Worm (Caenorhabditis elegans) whole organism, young adult: Measurements from ENCODE around the gene cyp-33C3.

Source experiments
- B0019.2 ChIP-seq: fragments of 200-800 bp; sonication (Bioruptor generic); conservative IDR thresholded peaks from 2 replicates; pipeline ENCODE4 v1.3.6; 2022; ENCODE audit warnings: missing genetic modification reagents, missing genetic modification characterization, missing compliant biosample characterization
- B0035.1 ChIP-seq: sonication (generic microtip); optimal IDR thresholded peaks from 2 replicates; lab custom pipeline; 2016; ENCODE audit warnings: missing genetic modification characterization, mild to moderate bottlenecking, missing compliant biosample characterization, missing genotype, missing genetic modification reagents
- C17E4.6 ChIP-seq: fragments of 200-800 bp; sonication (Bioruptor generic); IDR thresholded peaks from 2 replicates; pipeline ENCODE4 v1.3.6; 2022; ENCODE audit warnings: missing genetic modification reagents, missing genetic modification characterization, missing compliant biosample characterization
- F33H1.4 ChIP-seq: fragments of 200-800 bp; sonication (Bioruptor generic); IDR thresholded peaks from 2 replicates; pipeline ENCODE4 v1.3.6; 2022; ENCODE audit warnings: missing genetic modification reagents, missing genetic modification characterization, missing compliant biosample characterization
- F49E8.2 ChIP-seq: sonication (generic microtip); optimal IDR thresholded peaks from 3 replicates; lab custom pipeline; 2017; ENCODE audit warnings: missing genetic modification characterization, mild to moderate bottlenecking, missing compliant biosample characterization, antibody characterized with exemption, moderate library complexity; ENCODE audit not compliant: insufficient read depth
- K12H6.12 ChIP-seq: fragments of 200-800 bp; sonication (Bioruptor generic); optimal IDR thresholded peaks from 2 replicates; lab custom pipeline; 2018; ENCODE audit warnings: mild to moderate bottlenecking, missing genetic modification characterization, missing compliant biosample characterization
- T26A5.8 ChIP-seq: sonication (generic microtip); optimal IDR thresholded peaks from 2 replicates; lab custom pipeline; 2016; ENCODE audit warnings: missing genetic modification characterization, missing compliant biosample characterization
- Y95B8A.8 ChIP-seq: fragments of 200-800 bp; sonication (Bioruptor generic); IDR thresholded peaks from 2 replicates; pipeline ENCODE4 v1.3.6; 2022; ENCODE audit warnings: missing genetic modification reagents, missing genetic modification characterization, missing compliant biosample characterization
- aptf-3 ChIP-seq: fragments of 200-800 bp; sonication (Bioruptor generic); IDR thresholded peaks from 2 replicates; pipeline ENCODE4 v1.3.6; 2022; ENCODE audit warnings: missing genetic modification characterization, missing compliant biosample characterization
- athp-1 ChIP-seq: sonication (generic microtip); optimal IDR thresholded peaks from 2 replicates; lab custom pipeline; 2017; ENCODE audit warnings: mild to moderate bottlenecking, missing genetic modification characterization, missing compliant biosample characterization
- attf-3 ChIP-seq: fragments of 200-800 bp; sonication (Bioruptor generic); conservative IDR thresholded peaks from 2 replicates; pipeline ENCODE4 v1.3.6; 2022; ENCODE audit warnings: missing genetic modification reagents, missing genetic modification characterization, missing compliant biosample characterization
- attf-5 ChIP-seq: fragments of 200-800 bp; sonication (Bioruptor generic); optimal IDR thresholded peaks from 2 replicates; lab custom pipeline; 2018; ENCODE audit warnings: mild to moderate bottlenecking, missing genetic modification characterization, missing compliant biosample characterization
- cebp-1 ChIP-seq, 2 experiments: fragments of 200-800 bp in 1 of 2; sonication (Bioruptor generic) in 1 of 2; sonication (generic microtip) in 1 of 2; IDR thresholded peaks in 1 of 2; optimal IDR thresholded peaks in 1 of 2; 2 replicates each; pipeline versions ENCODE4 v1.3.6 to Lab custom; 2017 to 2022; ENCODE audit warnings: missing compliant biosample characterization in 2 of 2, missing genetic modification characterization in 2 of 2, mild to moderate bottlenecking in 1 of 2, missing genetic modification reagents in 1 of 2, moderate library complexity in 1 of 2
- ceh-91 ChIP-seq: fragments of 200-800 bp; sonication (Bioruptor generic); IDR thresholded peaks from 2 replicates; pipeline ENCODE4 v1.3.6; 2022; ENCODE audit warnings: missing genetic modification reagents, missing genetic modification characterization, missing compliant biosample characterization
- egrh-3 ChIP-seq: fragments of 200-800 bp; sonication (Bioruptor generic); IDR thresholded peaks from 2 replicates; pipeline ENCODE4 v1.3.6; 2022; ENCODE audit warnings: missing genetic modification reagents, missing genetic modification characterization, missing compliant biosample characterization
- ekl-4 ChIP-seq: fragments of 200-800 bp; sonication (Bioruptor generic); IDR thresholded peaks from 2 replicates; pipeline ENCODE4 v1.3.6; 2022; ENCODE audit warnings: missing genetic modification reagents, missing genetic modification characterization, missing compliant biosample characterization
- ets-4 ChIP-seq: fragments of 200-800 bp; sonication (Bioruptor generic); optimal IDR thresholded peaks from 2 replicates; lab custom pipeline; 2018; ENCODE audit warnings: mild to moderate bottlenecking, missing genetic modification characterization, missing compliant biosample characterization
- fkh-3 ChIP-seq: sonication (generic microtip); optimal IDR thresholded peaks from 2 replicates; lab custom pipeline; 2016; ENCODE audit warnings: mild to moderate bottlenecking, missing genetic modification characterization, missing compliant biosample characterization
- him-1 ChIP-seq: sonication (generic microtip); optimal IDR thresholded peaks from 2 replicates; lab custom pipeline; 2016; ENCODE audit warnings: missing genotype, missing genetic modification reagents, missing genetic modification characterization, missing compliant biosample characterization
- hmg-20 ChIP-seq: fragments of 200-800 bp; sonication (Bioruptor generic); IDR thresholded peaks from 2 replicates; pipeline ENCODE4 v1.3.6; 2022; ENCODE audit warnings: missing genetic modification reagents, missing genetic modification characterization, missing compliant biosample characterization
- hrde-1 ChIP-seq: sonication (generic microtip); optimal IDR thresholded peaks from 2 replicates; lab custom pipeline; 2016; ENCODE audit warnings: missing genetic modification characterization, mild to moderate bottlenecking, missing compliant biosample characterization, moderate library complexity, missing genotype, missing genetic modification reagents, borderline replicate concordance
- lin-26 ChIP-seq: fragments of 200-800 bp; sonication (Bioruptor generic); IDR thresholded peaks from 2 replicates; pipeline ENCODE4 v1.3.6; 2022; ENCODE audit warnings: missing genetic modification reagents, missing genetic modification characterization, missing compliant biosample characterization
- lin-54 ChIP-seq: fragments of 200-800 bp; sonication (Bioruptor generic); optimal IDR thresholded peaks from 2 replicates; lab custom pipeline; 2018; ENCODE audit warnings: mild to moderate bottlenecking, missing genetic modification characterization, missing compliant biosample characterization
- madf-8 ChIP-seq: fragments of 200-800 bp; sonication (Bioruptor generic); conservative IDR thresholded peaks from 2 replicates; pipeline ENCODE4 v1.3.6; 2022; ENCODE audit warnings: missing genetic modification reagents, missing genetic modification characterization, missing compliant biosample characterization
- mcd-1 ChIP-seq: fragments of 200-800 bp; sonication (Bioruptor generic); IDR thresholded peaks from 2 replicates; pipeline ENCODE4 v1.3.6; 2022; ENCODE audit warnings: missing genetic modification reagents, missing genetic modification characterization, missing compliant biosample characterization
- nfya-2 ChIP-seq: fragments of 200-800 bp; sonication (Bioruptor generic); IDR thresholded peaks from 2 replicates; pipeline ENCODE4 v1.3.6; 2022; ENCODE audit warnings: missing genetic modification reagents, missing genetic modification characterization, missing compliant biosample characterization
- nhr-120 ChIP-seq: fragments of 200-800 bp; sonication (Bioruptor generic); IDR thresholded peaks from 2 replicates; pipeline ENCODE4 v1.3.6; 2022; ENCODE audit warnings: missing genetic modification characterization, missing compliant biosample characterization
- sdz-38 ChIP-seq: sonication (generic microtip); optimal IDR thresholded peaks from 2 replicates; lab custom pipeline; 2016; ENCODE audit warnings: missing genotype, missing genetic modification characterization, missing compliant biosample characterization
- snpc-1.3 ChIP-seq: sonication (generic microtip); optimal IDR thresholded peaks from 2 replicates; lab custom pipeline; 2017; ENCODE audit warnings: missing genetic modification characterization, mild to moderate bottlenecking, missing compliant biosample characterization, antibody characterized with exemption, moderate library complexity, missing genotype, missing genetic modification reagents; ENCODE audit not compliant: insufficient read depth
- tbp1 ChIP-seq: fragments of 200-800 bp; sonication (Bioruptor generic); optimal IDR thresholded peaks from 2 replicates; lab custom pipeline; 2018; ENCODE audit warnings: mild to moderate bottlenecking, missing genetic modification characterization, missing compliant biosample characterization
- tbx-9 ChIP-seq: sonication (generic microtip); optimal IDR thresholded peaks from 2 replicates; lab custom pipeline; 2016; ENCODE audit warnings: borderline replicate concordance, missing genetic modification characterization, inconsistent platforms, missing compliant biosample characterization
- zim-3 ChIP-seq: sonication (generic microtip); optimal IDR thresholded peaks from 2 replicates; lab custom pipeline; 2017; ENCODE audit warnings: mild to moderate bottlenecking, missing genetic modification characterization, moderate library complexity, missing compliant biosample characterization

The cyp-33C3 gene

ce11 chrV:2260660-2261059 lies 18.1 kb downstream of the cyp-33C3 start, which contains the start of gene F41B5.12:
Gene F41B5.12 (plus strand): TSS chrV:2260960.
- TF ChIP-seq F49E8.2 (tag; lab: Kevin White, UChicago) (no peak), fkh-3 (tag; lab: Kevin White, UChicago) (no peak), nfya-2 (GFP tag; lab: Robert Waterston, UW) (no peak), lin-26 (GFP tag; lab: Robert Waterston, UW) (no peak), attf-3 (no peak), hmg-20 (GFP tag; lab: Robert Waterston, UW) (no peak), F33H1.4 (GFP tag; lab: Robert Waterston, UW) (no peak), ceh-91 (GFP tag; lab: Robert Waterston, UW) (no peak), lin-54 (GFP tag; lab: Kevin White, UChicago) (no peak), cebp-1 (GFP tag; IDR thresholded peaks at IDR 0.05; lab: Robert Waterston, UW) (no peak), cebp-1 (tag; optimal IDR thresholded peaks at IDR 0.05; lab: Kevin White, UChicago) (no peak), madf-8 (GFP tag; lab: Robert Waterston, UW) (no peak), T26A5.8 (tag; lab: Kevin White, UChicago) (no peak), tbp1 (GFP tag; lab: Kevin White, UChicago) (no peak), zim-3 (no peak), aptf-3 (no peak), Y95B8A.8 (GFP tag; lab: Robert Waterston, UW) (no peak), snpc-1.3 (tag; lab: Kevin White, UChicago) (no peak), attf-5 (GFP tag; lab: Kevin White, UChicago) (no peak), ets-4 (GFP tag; lab: Kevin White, UChicago) (no peak)
- TF ChIP-seq, all 124 proteins: peak for 0

DNA sequence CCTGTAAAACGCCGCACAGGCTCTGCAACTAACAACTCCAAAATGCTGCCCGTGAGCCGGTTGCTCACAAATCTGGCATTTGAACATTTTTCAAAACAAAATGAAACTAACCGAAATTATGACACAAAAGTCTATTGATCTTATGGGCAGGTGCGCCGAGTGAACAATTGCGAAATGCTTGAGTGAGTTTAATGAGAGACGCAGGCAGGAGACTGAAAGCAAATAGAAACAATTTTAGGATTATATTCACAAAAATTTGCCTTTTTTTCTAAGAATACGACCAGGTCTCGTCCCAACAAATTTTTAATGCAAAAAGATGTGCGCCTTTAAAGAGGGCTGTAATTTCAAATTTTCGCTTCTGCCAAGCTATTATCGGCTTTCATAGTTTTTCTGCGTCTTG lies 21.9 kb downstream of the cyp-33C3 start, which contains the start of gene nhr-183:
nhr-183 (minus strand) TSS at position 180 of the 400 bp plus-strand sequence.
- no peak for TF ChIP-seq K12H6.12 (tag; lab: Kevin White, UChicago)
- TF ChIP-seq cebp-1 (GFP tag; IDR thresholded peaks at IDR 0.05; lab: Robert Waterston, UW): peak; percentile 69; the same call in 1 of the 2 replicates
- peak; percentile 90 for TF ChIP-seq cebp-1 (tag; optimal IDR thresholded peaks at IDR 0.05; lab: Kevin White, UChicago)

- TF ChIP-seq nfya-2 (GFP tag; lab: Robert Waterston, UW) (no peak), B0035.1 (no peak), B0019.2 (GFP tag; lab: Robert Waterston, UW) (no peak), him-1 (tag; lab: Kevin White, UChicago) (no peak), attf-3 (no peak), nhr-120 (GFP tag; lab: Robert Waterston, UW) (no peak), C17E4.6 (no peak), mcd-1 (no peak)
Observed at ce11 chrV:2264925-2265324, 22.3 kb downstream of the cyp-33C3 start.

DNA sequence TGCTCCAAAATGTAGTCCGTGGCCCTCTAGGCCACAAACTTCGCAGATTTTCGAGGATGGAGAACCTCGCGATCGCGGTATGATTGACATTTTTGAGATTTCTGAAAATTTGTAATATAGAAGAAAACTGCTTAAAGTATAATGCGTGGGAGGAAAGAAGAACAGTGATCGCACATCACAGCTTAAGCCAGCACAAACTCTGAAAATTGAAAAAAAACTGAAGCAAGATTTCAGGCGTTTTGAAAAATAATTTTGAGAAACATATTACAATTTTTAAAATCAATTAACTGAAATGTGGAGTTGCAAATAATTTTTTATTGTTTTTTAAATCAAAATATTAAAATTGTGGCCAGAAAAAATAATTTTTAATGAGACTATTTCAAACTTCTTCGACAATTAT lies 24.4 kb downstream of the cyp-33C3 start, which contains the start of gene nhr-275:
nhr-275 (minus strand) TSS at position 101 of the 400 bp plus-strand sequence.
- TF ChIP-seq ekl-4 (GFP tag; lab: Robert Waterston, UW) (no peak), hrde-1 (no peak), sdz-38 (no peak), egrh-3 (GFP tag; lab: Robert Waterston, UW) (no peak), athp-1 (no peak), tbx-9 (tag; lab: Kevin White, UChicago) (no peak)
